Worm (Caenorhabditis elegans) whole organism, late embryonic: ENCODE data around the gene aptf-4.

Experiments
- ceh-18 ChIP-seq: sonication (generic microtip); optimal IDR thresholded peaks from 2 replicates; lab custom pipeline; 2016; ENCODE audit warnings: missing genetic modification characterization, missing compliant biosample characterization
- ceh-22 ChIP-seq: sonication (generic microtip); optimal IDR thresholded peaks from 2 replicates; lab custom pipeline; 2017; ENCODE audit warnings: missing biosample characterization, missing genetic modification characterization
- ceh-9 ChIP-seq: sonication (generic microtip); optimal IDR thresholded peaks from 2 replicates; lab custom pipeline; 2016; ENCODE audit warnings: mild to moderate bottlenecking, missing genetic modification characterization, inconsistent platforms, missing compliant biosample characterization

- no peak for TF ChIP-seq ceh-9 (tag; lab: Kevin White, UChicago)
- TF ChIP-seq ceh-18 (tag; lab: Kevin White, UChicago), result no peak
- no peak for TF ChIP-seq ceh-22 (tag; lab: Kevin White, UChicago)
Measured at ce11 chrII:8640503-8640902, 49.7 kb downstream of the aptf-4 start.
